Worm (Caenorhabditis elegans) whole organism, late embryonic: ENCODE measurements around the gene F29C12.6.
A peak's percentile ranks its signal among the peaks of the same experiment; 100 is the strongest.

Experiments used
- ceh-18 ChIP-seq: sonication (generic microtip); optimal IDR thresholded peaks from 2 replicates; lab custom pipeline; 2016; ENCODE audit warnings: missing genetic modification characterization, missing compliant biosample characterization
- ceh-19 ChIP-seq: fragments of 200-800 bp; sonication (Bioruptor generic); optimal IDR thresholded peaks from 2 replicates; lab custom pipeline; 2018; ENCODE audit warnings: mild to moderate bottlenecking, missing genetic modification characterization, missing compliant biosample characterization
- ceh-2 ChIP-seq: sonication (generic microtip); optimal IDR thresholded peaks from 2 replicates; lab custom pipeline; 2016; ENCODE audit warnings: missing genotype, missing genetic modification characterization, missing compliant biosample characterization
- ceh-30 ChIP-seq: fragments of 150-350 bp; optimal IDR thresholded peaks from 2 replicates; lab custom pipeline; 2014; ENCODE audit warnings: missing biosample characterization, missing genetic modification characterization
- ceh-45 ChIP-seq: fragments of 200-800 bp; sonication (Bioruptor generic); IDR thresholded peaks from 2 replicates; pipeline ENCODE4 v1.3.6; 2022; ENCODE audit warnings: missing genetic modification reagents, missing genetic modification characterization, missing compliant biosample characterization
- ceh-6 ChIP-seq: fragments of 200-800 bp; sonication (Bioruptor generic); optimal IDR thresholded peaks from 2 replicates; lab custom pipeline; 2018; ENCODE audit warnings: mild to moderate bottlenecking, missing genetic modification characterization, missing compliant biosample characterization
- ceh-9 ChIP-seq: sonication (generic microtip); optimal IDR thresholded peaks from 2 replicates; lab custom pipeline; 2016; ENCODE audit warnings: mild to moderate bottlenecking, missing genetic modification characterization, inconsistent platforms, missing compliant biosample characterization
- dve-1 ChIP-seq: sonication (generic microtip); optimal IDR thresholded peaks from 2 replicates; lab custom pipeline; 2017; ENCODE audit warnings: antibody characterized with exemption, mild to moderate bottlenecking, missing genetic modification characterization, missing compliant biosample characterization
- elt-4 ChIP-seq: sonication (generic microtip); optimal IDR thresholded peaks from 2 replicates; lab custom pipeline; 2016; ENCODE audit warnings: missing genetic modification characterization, missing compliant biosample characterization
- ets-4 ChIP-seq: sonication (generic microtip); optimal IDR thresholded peaks from 2 replicates; lab custom pipeline; 2016; ENCODE audit warnings: missing genetic modification characterization, missing compliant biosample characterization
- fax-1 ChIP-seq: sonication (generic microtip); optimal IDR thresholded peaks from 2 replicates; lab custom pipeline; 2016; ENCODE audit warnings: missing genotype, missing genetic modification characterization, missing compliant biosample characterization
- fkh-10 ChIP-seq: fragments of 150-350 bp; optimal IDR thresholded peaks from 2 replicates; lab custom pipeline; 2014; ENCODE audit warnings: missing biosample characterization, missing genetic modification reagents, missing genetic modification characterization
- fkh-6 ChIP-seq: sonication (generic microtip); optimal IDR thresholded peaks from 2 replicates; lab custom pipeline; 2016; ENCODE audit warnings: missing genetic modification characterization, missing compliant biosample characterization
- gmeb-2 ChIP-seq: sonication (generic microtip); optimal IDR thresholded peaks from 2 replicates; lab custom pipeline; 2016; ENCODE audit warnings: missing genetic modification characterization, inconsistent platforms, missing compliant biosample characterization
- hlh-30 ChIP-seq: sonication (generic microtip); optimal IDR thresholded peaks from 2 replicates; lab custom pipeline; 2017; ENCODE audit warnings: antibody characterized with exemption, missing genetic modification characterization, missing compliant biosample characterization; ENCODE audit not compliant: insufficient read depth
- hlh-8 ChIP-seq: sonication (generic microtip); optimal IDR thresholded peaks from 2 replicates; lab custom pipeline; 2016; ENCODE audit warnings: missing genotype, missing genetic modification characterization, missing compliant biosample characterization
- madf-2 ChIP-seq: sonication (generic microtip); optimal IDR thresholded peaks from 2 replicates; lab custom pipeline; 2017; ENCODE audit warnings: missing genetic modification characterization, missing compliant biosample characterization
- nhr-11 ChIP-seq: fragments of 150-350 bp; optimal IDR thresholded peaks from 2 replicates; lab custom pipeline; 2014; ENCODE audit warnings: missing biosample characterization, missing genetic modification characterization
- pag-3 ChIP-seq: sonication (generic microtip); optimal IDR thresholded peaks from 2 replicates; lab custom pipeline; 2016; ENCODE audit warnings: missing compliant biosample characterization, missing genetic modification characterization, borderline replicate concordance
- pat-9 ChIP-seq: fragments of 200-800 bp; sonication (Bioruptor generic); optimal IDR thresholded peaks from 2 replicates; lab custom pipeline; 2018; ENCODE audit warnings: mild to moderate bottlenecking, missing genetic modification characterization, moderate library complexity, missing compliant biosample characterization
- pqm-1 ChIP-seq: sonication (generic microtip); optimal IDR thresholded peaks from 2 replicates; lab custom pipeline; 2016; ENCODE audit warnings: missing genetic modification characterization, missing compliant biosample characterization
- pros-1 ChIP-seq: fragments of 150-350 bp; optimal IDR thresholded peaks from 2 replicates; lab custom pipeline; 2014; ENCODE audit warnings: missing biosample characterization, missing genetic modification reagents, missing genetic modification characterization
- rnt-1 ChIP-seq: sonication (generic microtip); optimal IDR thresholded peaks from 2 replicates; lab custom pipeline; 2016; ENCODE audit warnings: missing genetic modification characterization, missing compliant biosample characterization
- tbx-7 ChIP-seq: sonication (generic microtip); optimal IDR thresholded peaks from 2 replicates; lab custom pipeline; 2016; ENCODE audit warnings: missing genotype, missing genetic modification characterization, missing compliant biosample characterization
- ttx-3 ChIP-seq: sonication (generic microtip); optimal IDR thresholded peaks from 2 replicates; lab custom pipeline; 2016; ENCODE audit warnings: missing genetic modification reagents, missing genetic modification characterization, missing compliant biosample characterization
- unc-3 ChIP-seq, 2 experiments: fragments of 200-800 bp in 1 of 2; sonication (Bioruptor generic) in 1 of 2; sonication (generic microtip) in 1 of 2; conservative IDR thresholded peaks in 1 of 2; optimal IDR thresholded peaks in 1 of 2; 2 replicates each; pipeline versions ENCODE4 v1.3.6 to Lab custom; 2016 to 2022; ENCODE audit warnings: missing compliant biosample characterization in 2 of 2, missing genetic modification characterization in 2 of 2, missing genetic modification reagents in 1 of 2
- unc-42 ChIP-seq: sonication (generic microtip); optimal IDR thresholded peaks from 2 replicates; lab custom pipeline; 2016; ENCODE audit warnings: missing genotype, missing genetic modification characterization, missing compliant biosample characterization
- unc-55 ChIP-seq: sonication (generic microtip); optimal IDR thresholded peaks from 2 replicates; lab custom pipeline; 2017; ENCODE audit warnings: missing biosample characterization, missing genetic modification reagents, missing genetic modification characterization
- unc-86 ChIP-seq: sonication (generic microtip); optimal IDR thresholded peaks from 2 replicates; lab custom pipeline; 2016; ENCODE audit warnings: missing genetic modification characterization, missing compliant biosample characterization
- ztf-16 ChIP-seq: sonication (generic microtip); optimal IDR thresholded peaks from 2 replicates; lab custom pipeline; 2017; ENCODE audit warnings: missing genetic modification characterization, missing compliant biosample characterization

F29C12.6 gene

ce11 chrII:13167493-13167892 is 37.8 kb downstream of the F29C12.6 start:
- no peak for TF ChIP-seq hlh-8 (tag; lab: Kevin White, UChicago)
- no peak for TF ChIP-seq ceh-6 (GFP tag; lab: Kevin White, UChicago)
- no peak for TF ChIP-seq ceh-18
- TF ChIP-seq pros-1 (tag; lab: Kevin White, UChicago), result no peak
- TF ChIP-seq ttx-3 (tag; lab: Kevin White, UChicago), result no peak
- TF ChIP-seq dve-1 (tag; lab: Kevin White, UChicago), result no peak
- TF ChIP-seq pat-9 (tag; lab: Kevin White, UChicago), result no peak
- TF ChIP-seq ceh-30 (tag; lab: Kevin White, UChicago), result no peak
- no peak for TF ChIP-seq tbx-7 (tag; lab: Kevin White, UChicago)
- no peak for TF ChIP-seq nhr-11 (tag; lab: Kevin White, UChicago)
- no peak for TF ChIP-seq ceh-9 (tag; lab: Kevin White, UChicago)
- TF ChIP-seq fkh-6, result no peak
- no peak for TF ChIP-seq ceh-2 (tag; lab: Kevin White, UChicago)
- TF ChIP-seq unc-3 (GFP tag; conservative IDR thresholded peaks at IDR 0.05; lab: Robert Waterston, UW), result no peak
- no peak for TF ChIP-seq unc-3 (tag; optimal IDR thresholded peaks at IDR 0.05; lab: Kevin White, UChicago)
- no peak for TF ChIP-seq unc-42 (tag; lab: Kevin White, UChicago)
- TF ChIP-seq pag-3, result no peak
- no peak for TF ChIP-seq unc-55
- no peak for TF ChIP-seq elt-4 (tag; lab: Kevin White, UChicago)
- no peak for TF ChIP-seq ceh-19
- TF ChIP-seq hlh-30, result no peak

- no peak for TF ChIP-seq unc-86 (tag; lab: Kevin White, UChicago)
- TF ChIP-seq elt-4 (tag; lab: Kevin White, UChicago), result no peak
- TF ChIP-seq hlh-8 (tag; lab: Kevin White, UChicago), result no peak
- TF ChIP-seq ceh-45 (GFP tag; lab: Robert Waterston, UW), result 0 out of 2 replicates have a peak, but pooled peaks have one; percentile 27
Measured at ce11 chrII:13170696-13171095, 41.0 kb downstream of the F29C12.6 start.

DNA sequence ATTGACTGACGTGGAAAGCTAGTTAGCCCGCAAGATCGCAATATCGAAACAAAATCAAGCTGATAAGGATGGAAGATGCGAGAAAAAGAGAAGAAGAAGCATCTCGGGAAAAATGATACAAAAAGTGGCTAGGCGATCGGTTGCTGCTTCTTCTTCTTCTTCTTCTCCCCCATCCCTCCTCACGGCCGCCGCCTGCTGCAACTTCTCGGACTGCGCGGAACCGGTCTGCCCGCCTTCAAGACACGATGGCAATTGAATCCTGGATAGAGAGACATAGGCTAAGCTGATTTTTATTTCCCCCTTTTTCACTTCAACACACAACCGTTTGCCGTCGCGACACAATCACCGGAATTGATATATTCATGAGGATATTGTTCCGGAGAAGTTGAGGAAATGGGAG is 44.7 kb downstream of the F29C12.6 start:
- TF ChIP-seq tbx-7 (tag; lab: Kevin White, UChicago), result no peak
- TF ChIP-seq hlh-30, result no peak
- no peak for TF ChIP-seq ttx-3 (tag; lab: Kevin White, UChicago)
- TF ChIP-seq madf-2 (tag; lab: Kevin White, UChicago), result no peak
- no peak for TF ChIP-seq pqm-1 (tag; lab: Kevin White, UChicago)
- TF ChIP-seq ztf-16, result no peak
- TF ChIP-seq ets-4, result no peak
- no peak for TF ChIP-seq pros-1 (tag; lab: Kevin White, UChicago)
- TF ChIP-seq ceh-18, result no peak
- TF ChIP-seq rnt-1 (tag; lab: Kevin White, UChicago), result no peak
- no peak for TF ChIP-seq gmeb-2 (tag; lab: Kevin White, UChicago)
- no peak for TF ChIP-seq fkh-10 (GFP tag; lab: Kevin White, UChicago)
- TF ChIP-seq unc-3 (GFP tag; conservative IDR thresholded peaks at IDR 0.05; lab: Robert Waterston, UW), result no peak
- no peak for TF ChIP-seq unc-3 (tag; optimal IDR thresholded peaks at IDR 0.05; lab: Kevin White, UChicago)
- no peak for TF ChIP-seq fax-1 (tag; lab: Kevin White, UChicago)
- no peak for TF ChIP-seq ceh-2 (tag; lab: Kevin White, UChicago)
